Worm (Caenorhabditis elegans) whole organism, late embryonic: ENCODE results near the gene ggtb-1.

Experiments
- K09A11.1 ChIP-seq: sonication (generic microtip); optimal IDR thresholded peaks from 2 replicates; lab custom pipeline; 2017; ENCODE audit warnings: antibody characterized with exemption, mild to moderate bottlenecking, missing genetic modification characterization, missing compliant biosample characterization; ENCODE audit not compliant: insufficient read depth
- ceh-14 ChIP-seq: sonication (generic microtip); optimal IDR thresholded peaks from 2 replicates; lab custom pipeline; 2016; ENCODE audit warnings: missing genotype, missing genetic modification characterization, missing compliant biosample characterization
- che-1 ChIP-seq: sonication (generic microtip); optimal IDR thresholded peaks from 2 replicates; lab custom pipeline; 2016; ENCODE audit warnings: mild to moderate bottlenecking, missing genetic modification characterization, missing compliant biosample characterization
- hlh-15 ChIP-seq: sonication (generic microtip); optimal IDR thresholded peaks from 2 replicates; lab custom pipeline; 2016; ENCODE audit warnings: missing genetic modification characterization, missing compliant biosample characterization
- lim-6 ChIP-seq: sonication (generic microtip); optimal IDR thresholded peaks from 2 replicates; lab custom pipeline; 2016; ENCODE audit warnings: missing genetic modification characterization, missing compliant biosample characterization
- pros-1 ChIP-seq: fragments of 150-350 bp; optimal IDR thresholded peaks from 2 replicates; lab custom pipeline; 2014; ENCODE audit warnings: missing biosample characterization, missing genetic modification reagents, missing genetic modification characterization

Gene ggtb-1

ce11 chrIII:7185473-7185872, 51.9 kb downstream of the ggtb-1 start, which contains the start of gene F37C12.14:
Gene F37C12.14, minus strand, starts transcription at chrIII:7185573.
- TF ChIP-seq K09A11.1 (tag; lab: Kevin White, UChicago) (no peak), ceh-14 (tag; lab: Kevin White, UChicago) (no peak), che-1 (tag; lab: Kevin White, UChicago) (no peak), lim-6 (no peak), hlh-15 (tag; lab: Kevin White, UChicago) (no peak), pros-1 (no peak)
